Worm (Caenorhabditis elegans): ENCODE measurements around the gene F35C11.4.

DNA sequence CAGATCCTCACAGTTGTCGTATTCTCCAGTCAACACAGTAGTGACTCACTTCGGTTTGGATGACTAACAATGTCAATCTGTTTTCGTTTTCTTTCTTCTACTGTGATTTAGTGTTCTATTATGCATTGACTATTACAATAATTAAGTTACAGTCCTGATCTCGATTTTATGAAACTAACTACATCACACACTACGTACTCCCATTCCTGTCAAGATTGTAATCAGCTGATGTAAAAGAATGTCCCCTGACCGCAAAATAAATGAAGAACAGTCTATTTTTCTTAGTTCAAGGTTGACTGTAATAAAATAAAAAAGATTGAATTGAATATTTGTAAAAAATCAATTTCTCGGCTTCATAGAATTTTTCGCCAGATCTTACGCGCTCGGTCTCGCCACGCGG lies 23.5 kb upstream of the F35C11.4 start:
- no peak for TF ChIP-seq ama-1 (optimal IDR thresholded peaks at IDR 0.05)
- TF ChIP-seq dmd-4 (tag; optimal IDR thresholded peaks at IDR 0.05; ENCODE audit: borderline replicate concordance): no peak
- no peak for TF ChIP-seq pha-4 (tag; optimal IDR thresholded peaks at IDR 0.05)
- TF ChIP-seq unc-55 (GFP tag; optimal IDR thresholded peaks at IDR 0.05): no peak
- no peak for TF ChIP-seq ceh-45 (GFP tag; IDR thresholded peaks at IDR 0.05)
- no peak for TF ChIP-seq hlh-30 (tag; optimal IDR thresholded peaks at IDR 0.05; ENCODE audit: insufficient read depth)

Measured in whole organism, late embryonic.